Worm (Caenorhabditis elegans) whole organism, L4 larva: ENCODE results near the gene fipr-6.
A peak's percentile ranks its signal among the peaks of the same experiment; 100 is the strongest.

Source experiments
- F10B5.3 ChIP-seq: sonication (generic microtip); optimal IDR thresholded peaks from 2 replicates; lab custom pipeline; 2016; ENCODE audit warnings: mild to moderate bottlenecking, missing genetic modification characterization, missing compliant biosample characterization
- F26F4.8 ChIP-seq: fragments of 200-800 bp; sonication (Bioruptor generic); conservative IDR thresholded peaks from 2 replicates; pipeline ENCODE4 v1.3.6; 2022; ENCODE audit warnings: missing genetic modification characterization, missing compliant biosample characterization
- F44E2.7 ChIP-seq: fragments of 200-800 bp; sonication (Bioruptor generic); IDR thresholded peaks from 2 replicates; pipeline ENCODE4 v2.1.2; 2022; ENCODE audit warnings: missing genetic modification characterization, missing compliant biosample characterization
- T20F7.1 ChIP-seq: fragments of 200-800 bp; sonication (Bioruptor generic); optimal IDR thresholded peaks from 2 replicates; lab custom pipeline; 2018; ENCODE audit warnings: mild to moderate bottlenecking, missing genetic modification characterization, missing compliant biosample characterization
- Y75B8A.6 ChIP-seq: fragments of 200-800 bp; sonication (Bioruptor generic); IDR thresholded peaks from 2 replicates; pipeline ENCODE4 v1.3.6; 2022; ENCODE audit warnings: missing genetic modification reagents, missing genetic modification characterization, missing compliant biosample characterization
- ZK337.2 ChIP-seq: fragments of 200-800 bp; sonication (Bioruptor generic); IDR thresholded peaks from 2 replicates; pipeline ENCODE4 v1.3.6; 2022; ENCODE audit warnings: missing genetic modification reagents, missing genetic modification characterization, missing compliant biosample characterization
- ZK546.5 ChIP-seq, 2 experiments: sonication (generic microtip); optimal IDR thresholded peaks; 2 replicates each; lab custom pipeline; 2017; ENCODE audit warnings: missing biosample characterization in 2 of 2, missing genetic modification characterization in 2 of 2
- aha-1 ChIP-seq: fragments of 150-350 bp; peaks from one replicate; lab custom pipeline; 2014; ENCODE audit warnings: missing biosample characterization, missing genetic modification characterization
- ama-1 ChIP-seq: fragments of 150-350 bp; optimal IDR thresholded peaks from 2 replicates; lab custom pipeline; 2014; ENCODE audit warnings: inconsistent platforms, mixed read lengths
- attf-4 ChIP-seq: sonication (generic microtip); optimal IDR thresholded peaks from 3 replicates; lab custom pipeline; 2017; ENCODE audit warnings: missing biosample characterization, missing genetic modification characterization
- dmd-6 ChIP-seq: fragments of 200-800 bp; sonication (Bioruptor generic); IDR thresholded peaks from 2 replicates; pipeline ENCODE4 v1.3.6; 2022; ENCODE audit warnings: missing genetic modification reagents, missing genetic modification characterization, missing compliant biosample characterization
- dmd-8 ChIP-seq: fragments of 200-800 bp; sonication (Bioruptor generic); IDR thresholded peaks from 2 replicates; pipeline ENCODE4 v1.3.6; 2022; ENCODE audit warnings: missing genetic modification characterization, missing compliant biosample characterization
- dmd-9 ChIP-seq: fragments of 200-800 bp; sonication (Bioruptor generic); IDR thresholded peaks from 2 replicates; pipeline ENCODE4 v1.3.6; 2022; ENCODE audit warnings: missing genetic modification reagents, missing genetic modification characterization, missing compliant biosample characterization
- gei-8 ChIP-seq: fragments of 200-800 bp; sonication (Bioruptor generic); optimal IDR thresholded peaks from 2 replicates; lab custom pipeline; 2018; ENCODE audit warnings: mild to moderate bottlenecking, missing genetic modification characterization, missing compliant biosample characterization
- hlh-30 ChIP-seq: sonication (generic microtip); optimal IDR thresholded peaks from 2 replicates; lab custom pipeline; 2017; ENCODE audit warnings: antibody characterized with exemption, mild to moderate bottlenecking, missing genetic modification characterization, missing compliant biosample characterization; ENCODE audit not compliant: insufficient read depth
- lim-7 ChIP-seq: fragments of 200-800 bp; sonication (Bioruptor generic); IDR thresholded peaks from 2 replicates; pipeline ENCODE4 v1.3.6; 2022; ENCODE audit warnings: missing genetic modification characterization, missing compliant biosample characterization
- lin-1 ChIP-seq: fragments of 200-800 bp; sonication (Bioruptor generic); IDR thresholded peaks from 2 replicates; pipeline ENCODE4 v1.3.6; 2022; ENCODE audit warnings: missing genetic modification reagents, missing genetic modification characterization, missing compliant biosample characterization
- lin-39 ChIP-seq: fragments of 150-350 bp; optimal IDR thresholded peaks from 2 replicates; lab custom pipeline; 2014; ENCODE audit warnings: missing biosample characterization, missing genetic modification reagents, missing genetic modification characterization
- mdl-1 ChIP-seq, 2 experiments: fragments of 150-350 bp in 1 of 2; sonication (generic microtip) in 1 of 2; optimal IDR thresholded peaks; 2 replicates each; lab custom pipeline; 2014 to 2017; ENCODE audit warnings: missing biosample characterization in 2 of 2, missing genetic modification characterization in 2 of 2
- mdt-29 ChIP-seq: fragments of 200-800 bp; sonication (Bioruptor generic); IDR thresholded peaks from 2 replicates; pipeline ENCODE4 v1.3.6; 2022; ENCODE audit warnings: missing genetic modification reagents, missing genetic modification characterization, missing compliant biosample characterization
- mep-1 ChIP-seq: fragments of 150-350 bp; sonication (generic microtip); optimal IDR thresholded peaks from 3 replicates; lab custom pipeline; 2014; ENCODE audit warnings: missing biosample characterization, missing genetic modification characterization
- mxl-2 ChIP-seq: fragments of 200-800 bp; sonication (Bioruptor generic); conservative IDR thresholded peaks from 2 replicates; pipeline ENCODE4 v1.3.6; 2022; ENCODE audit warnings: missing genetic modification reagents, missing genetic modification characterization, missing compliant biosample characterization
- nhr-25 ChIP-seq: sonication (generic microtip); optimal IDR thresholded peaks from 2 replicates; lab custom pipeline; 2017; ENCODE audit warnings: missing genetic modification characterization, mild to moderate bottlenecking, missing compliant biosample characterization, antibody characterized with exemption, moderate library complexity, borderline replicate concordance; ENCODE audit not compliant: insufficient read depth
- nhr-28 ChIP-seq: fragments of 150-350 bp; optimal IDR thresholded peaks from 2 replicates; lab custom pipeline; 2014; ENCODE audit warnings: missing biosample characterization, missing genetic modification characterization
- nhr-6 ChIP-seq: fragments of 150-350 bp; optimal IDR thresholded peaks from 2 replicates; lab custom pipeline; 2014; ENCODE audit warnings: missing biosample characterization, missing genetic modification characterization
- nhr-76 ChIP-seq: fragments of 150-350 bp; optimal IDR thresholded peaks from 2 replicates; lab custom pipeline; 2014; ENCODE audit warnings: missing biosample characterization, missing genetic modification characterization
- pha-4 ChIP-seq, 2 experiments: fragments of 150-350 bp in 1 of 2; fragments of 200-800 bp in 1 of 2; sonication (Bioruptor generic) in 1 of 2; IDR thresholded peaks in 1 of 2; optimal IDR thresholded peaks in 1 of 2; 2 replicates each; pipeline versions ENCODE4 v1.3.6 to Lab custom; 2014 to 2022; ENCODE audit warnings: missing genetic modification characterization in 2 of 2, missing genetic modification reagents in 2 of 2, missing biosample characterization in 1 of 2, missing compliant biosample characterization in 1 of 2
- php-3 ChIP-seq: fragments of 200-800 bp; sonication (Bioruptor generic); IDR thresholded peaks from 2 replicates; pipeline ENCODE4 v1.3.6; 2022; ENCODE audit warnings: missing genetic modification reagents, missing genetic modification characterization, missing compliant biosample characterization
- pqm-1 ChIP-seq: sonication (generic microtip); optimal IDR thresholded peaks from 2 replicates; lab custom pipeline; 2017; ENCODE audit warnings: missing biosample characterization, missing genetic modification characterization
- set-16 ChIP-seq: fragments of 200-800 bp; sonication (Bioruptor generic); IDR thresholded peaks from 2 replicates; pipeline ENCODE4 v1.3.6; 2022; ENCODE audit warnings: missing genetic modification reagents, missing genetic modification characterization, missing compliant biosample characterization
- spr-3 ChIP-seq: fragments of 200-800 bp; sonication (Bioruptor generic); optimal IDR thresholded peaks from 2 replicates; lab custom pipeline; 2018; ENCODE audit warnings: mild to moderate bottlenecking, missing genetic modification characterization, missing compliant biosample characterization
- tra-1 ChIP-seq: fragments of 200-800 bp; sonication (Bioruptor generic); IDR thresholded peaks from 2 replicates; pipeline ENCODE4 v1.3.6; 2022; ENCODE audit warnings: missing genetic modification reagents, missing genetic modification characterization, missing compliant biosample characterization
- unc-39 ChIP-seq: sonication (generic microtip); optimal IDR thresholded peaks from 2 replicates; lab custom pipeline; 2017; ENCODE audit warnings: missing biosample characterization, missing genetic modification characterization
- zag-1 ChIP-seq: fragments of 150-350 bp; optimal IDR thresholded peaks from 2 replicates; lab custom pipeline; 2014; ENCODE audit warnings: missing biosample characterization, missing genetic modification characterization
- zfp-3 ChIP-seq: fragments of 200-800 bp; sonication (Bioruptor generic); conservative IDR thresholded peaks from 2 replicates; pipeline ENCODE4 v1.3.6; 2022; ENCODE audit warnings: missing genetic modification reagents, missing genetic modification characterization, missing compliant biosample characterization

The fipr-6 gene

DNA sequence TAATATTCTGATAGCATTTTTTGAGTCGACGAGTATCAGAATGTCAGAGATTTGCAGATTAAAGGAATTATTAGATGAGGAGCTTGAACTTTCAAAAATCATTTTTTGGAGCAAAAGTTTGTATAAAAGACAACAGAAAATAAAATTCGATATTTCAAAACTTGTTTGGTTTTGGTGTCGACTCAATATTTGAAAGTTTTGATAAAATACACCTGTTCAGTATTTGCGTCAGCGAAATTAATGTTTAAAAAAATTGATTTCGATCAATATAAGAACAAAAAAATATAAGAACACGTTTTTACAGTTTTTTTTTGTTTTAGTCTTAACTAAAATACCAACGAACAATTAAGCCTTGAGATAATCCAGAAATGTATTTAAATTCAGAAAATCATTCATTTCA lies 10.4 kb upstream of the fipr-6 start, which contains the start of gene C12D8.13:
Gene C12D8.13, minus strand, starts transcription at position 101 of the 400 bp plus-strand sequence.
- TF ChIP-seq F10B5.3 (tag; lab: Kevin White, UChicago) (no peak), zag-1 (tag; lab: Kevin White, UChicago) (no peak), Y75B8A.6 (GFP tag; lab: Robert Waterston, UW) (no peak), nhr-28 (tag; lab: Kevin White, UChicago) (no peak), attf-4 (tag; lab: Kevin White, UChicago) (no peak), zfp-3 (no peak), F26F4.8 (GFP tag; lab: Robert Waterston, UW) (no peak), php-3 (no peak), lim-7 (GFP tag; lab: Robert Waterston, UW) (no peak), mep-1 (tag; lab: Kevin White, UChicago) (no peak), T20F7.1 (GFP tag; lab: Kevin White, UChicago) (no peak), mxl-2 (no peak), dmd-6 (GFP tag; lab: Robert Waterston, UW) (no peak), aha-1 (no peak), dmd-8 (GFP tag; lab: Robert Waterston, UW) (no peak), mdl-1 (tag; optimal IDR thresholded peaks at IDR 0.05; lab: Kevin White, UChicago) (no peak), unc-39 (no peak), lin-1 (GFP tag; lab: Robert Waterston, UW) (no peak), pha-4 (GFP tag; IDR thresholded peaks at IDR 0.05; lab: Robert Waterston, UW) (no peak), pha-4 (tag; optimal IDR thresholded peaks at IDR 0.05; lab: Kevin White, UChicago) (no peak), nhr-25 (tag; lab: Kevin White, UChicago) (no peak)

DNA sequence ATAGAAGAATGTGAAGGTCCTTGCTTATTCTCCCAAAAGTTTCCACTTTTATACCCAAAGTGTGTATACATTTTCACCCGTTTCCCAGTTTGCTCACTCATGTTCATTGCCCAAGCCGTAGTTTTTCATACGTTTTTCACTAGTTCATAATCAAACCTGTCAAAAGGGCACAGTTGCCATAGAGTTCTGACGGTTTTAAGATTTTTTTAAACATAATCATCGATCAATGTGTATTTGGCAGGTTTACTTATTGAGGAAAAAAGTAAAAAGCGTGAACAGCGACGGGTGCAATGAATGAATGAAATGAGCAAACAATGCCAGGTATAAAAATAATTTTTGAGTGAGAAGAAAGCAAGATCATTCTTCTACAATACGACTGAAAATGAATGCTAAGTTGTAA lies 9.7 kb upstream of the fipr-6 start, which contains the start of the genes fipr-5 and fipr-9:
Gene fipr-5, minus strand, starts transcription at position 101 of the 400 bp plus-strand sequence.
Gene fipr-9, plus strand, starts transcription at position 346 of the 400 bp plus-strand sequence.
- TF ChIP-seq spr-3 (GFP tag; lab: Kevin White, UChicago): no peak
- TF ChIP-seq nhr-76 (tag; lab: Kevin White, UChicago): no peak
- no peak for TF ChIP-seq set-16
- no peak for TF ChIP-seq F44E2.7
- no peak for TF ChIP-seq gei-8
- TF ChIP-seq hlh-30: no peak
- TF ChIP-seq ZK546.5 (tag; optimal IDR thresholded peaks at IDR 0.05; lab: Kevin White, UChicago): no peak
- TF ChIP-seq ama-1 (lab: Kevin White, UChicago): no peak
- no peak for TF ChIP-seq ZK337.2 (GFP tag; lab: Robert Waterston, UW)
- no peak for TF ChIP-seq tra-1 (GFP tag; lab: Robert Waterston, UW)
- TF ChIP-seq T20F7.1 (GFP tag; lab: Kevin White, UChicago): no peak
- TF ChIP-seq nhr-6: no peak
- no peak for TF ChIP-seq dmd-9 (GFP tag; lab: Robert Waterston, UW)

DNA sequence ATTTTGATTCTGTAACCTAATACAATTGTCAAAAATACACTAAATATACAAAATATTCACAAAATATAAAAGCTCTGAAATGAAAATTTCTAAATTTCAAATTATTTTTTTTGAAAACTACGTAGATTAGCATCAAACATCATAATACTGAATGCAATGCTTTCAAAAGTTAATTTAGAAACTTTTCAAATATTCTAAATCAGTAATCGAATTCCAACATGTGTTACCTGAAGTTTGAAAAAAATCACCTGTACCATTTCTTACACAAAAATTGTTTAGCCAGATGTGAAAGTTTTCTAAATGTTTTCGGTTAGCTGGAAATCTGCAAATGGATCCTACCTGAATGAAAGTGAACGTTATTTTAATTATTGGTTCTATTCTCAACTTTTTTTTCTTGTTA lies 9.0 kb upstream of the fipr-6 start, which contains the start of gene C12D8.20:
Gene C12D8.20, plus strand, starts transcription at position 301 of the 400 bp plus-strand sequence.
- TF ChIP-seq gei-8: no peak

DNA sequence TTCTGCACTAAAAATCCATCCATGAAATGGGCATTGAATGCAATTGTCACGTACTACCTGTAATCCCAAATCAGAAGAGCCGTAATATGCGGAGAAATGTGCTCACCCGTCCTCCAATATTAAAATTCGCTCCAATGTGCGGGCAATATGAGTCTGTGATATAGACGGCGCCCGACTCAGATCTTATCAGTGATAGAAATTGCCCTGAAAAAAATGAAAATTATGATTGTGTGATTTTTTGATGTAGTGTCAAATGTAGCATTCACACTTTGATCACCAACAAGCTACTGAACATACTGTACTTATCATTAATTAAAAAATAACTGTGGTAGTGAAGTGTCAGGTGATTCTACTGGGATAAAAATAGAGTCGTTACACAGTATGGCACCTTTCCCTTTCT lies 6.4 kb upstream of the fipr-6 start:
- TF ChIP-seq nhr-28 (tag; lab: Kevin White, UChicago) (peak; percentile 76), mdt-29 (no peak), pqm-1 (peak; percentile 73), lin-39 (tag; lab: Kevin White, UChicago) (no peak)
